Fruit fly (Drosophila melanogaster) whole organism, adult: ENCODE data around the gene CG14017.

Experiments
- CG11617 ChIP-seq: fragments of 200-800 bp; sonication (Bioruptor generic); optimal IDR thresholded peaks from 2 replicates; lab custom pipeline; 2017; ENCODE audit warnings: mild to moderate bottlenecking, missing biosample characterization, missing genetic modification reagents, missing genetic modification characterization
- CG12768 ChIP-seq: fragments of 200-800 bp; sonication (Bioruptor generic); optimal IDR thresholded peaks from 2 replicates; lab custom pipeline; 2017; ENCODE audit warnings: missing biosample characterization, missing genetic modification characterization, mild to moderate bottlenecking, moderate library complexity, missing genetic modification reagents
- CG14711 ChIP-seq: fragments of 200-800 bp; sonication (Bioruptor generic); optimal IDR thresholded peaks from 2 replicates; lab custom pipeline; 2018; ENCODE audit warnings: missing biosample characterization, mild to moderate bottlenecking, missing genetic modification characterization, moderate library complexity
- CG1620 ChIP-seq: fragments of 200-800 bp; sonication (Bioruptor generic); optimal IDR thresholded peaks from 2 replicates; lab custom pipeline; 2016; ENCODE audit warnings: missing biosample characterization, missing genetic modification characterization
- CG5204 ChIP-seq: fragments of 200-800 bp; sonication (Bioruptor generic); optimal IDR thresholded peaks from 2 replicates; lab custom pipeline; 2016; ENCODE audit warnings: missing biosample characterization, missing genetic modification characterization
- CG7045 ChIP-seq: fragments of 200-800 bp; sonication (Bioruptor generic); optimal IDR thresholded peaks from 2 replicates; lab custom pipeline; 2017; ENCODE audit warnings: missing biosample characterization, mild to moderate bottlenecking, missing genetic modification characterization
- CG7101 ChIP-seq: fragments of 200-800 bp; sonication (Bioruptor generic); optimal IDR thresholded peaks from 2 replicates; lab custom pipeline; 2018; ENCODE audit warnings: missing biosample characterization, mild to moderate bottlenecking, missing genetic modification characterization, moderate library complexity
- Crg-1 ChIP-seq: fragments of 200-800 bp; sonication (Bioruptor generic); optimal IDR thresholded peaks from 2 replicates; lab custom pipeline; 2016; ENCODE audit warnings: missing biosample characterization, missing genetic modification characterization
- Hr96 ChIP-seq: fragments of 200-800 bp; sonication (Bioruptor generic); optimal IDR thresholded peaks from 2 replicates; lab custom pipeline; 2016; ENCODE audit warnings: missing biosample characterization, missing genetic modification characterization
- bab1 ChIP-seq: fragments of 200-800 bp; sonication (Bioruptor generic); optimal IDR thresholded peaks from 3 replicates; lab custom pipeline; 2019; ENCODE audit warnings: missing biosample characterization, mild to moderate bottlenecking, missing genetic modification characterization, moderate library complexity
- cic ChIP-seq: fragments of 200-800 bp; sonication (Bioruptor generic); optimal IDR thresholded peaks from 2 replicates; lab custom pipeline; 2017; ENCODE audit warnings: missing biosample characterization, mild to moderate bottlenecking, missing genetic modification characterization, moderate library complexity
- cnc ChIP-seq, 2 experiments: fragments of >200 bp; optimal IDR thresholded peaks; 2 replicates each; lab custom pipeline; 2017
- kay ChIP-seq: fragments of 200-800 bp; sonication (Bioruptor generic); peaks from one replicate; lab custom pipeline; 2016; ENCODE audit warnings: missing biosample characterization, missing genetic modification characterization, borderline replicate concordance
- ovo ChIP-seq: fragments of 200-800 bp; sonication (Bioruptor generic); optimal IDR thresholded peaks from 2 replicates; lab custom pipeline; 2016; ENCODE audit warnings: missing biosample characterization, missing genetic modification characterization
- pad ChIP-seq: fragments of 200-800 bp; sonication (Bioruptor generic); optimal IDR thresholded peaks from 3 replicates; lab custom pipeline; 2017; ENCODE audit warnings: missing biosample characterization, missing genetic modification characterization, mild to moderate bottlenecking, moderate library complexity, missing genetic modification reagents
- tj ChIP-seq: fragments of 200-800 bp; sonication (Bioruptor generic); optimal IDR thresholded peaks from 3 replicates; lab custom pipeline; 2017; ENCODE audit warnings: missing biosample characterization, mild to moderate bottlenecking, missing genetic modification characterization, moderate library complexity

Gene CG14017

DNA sequence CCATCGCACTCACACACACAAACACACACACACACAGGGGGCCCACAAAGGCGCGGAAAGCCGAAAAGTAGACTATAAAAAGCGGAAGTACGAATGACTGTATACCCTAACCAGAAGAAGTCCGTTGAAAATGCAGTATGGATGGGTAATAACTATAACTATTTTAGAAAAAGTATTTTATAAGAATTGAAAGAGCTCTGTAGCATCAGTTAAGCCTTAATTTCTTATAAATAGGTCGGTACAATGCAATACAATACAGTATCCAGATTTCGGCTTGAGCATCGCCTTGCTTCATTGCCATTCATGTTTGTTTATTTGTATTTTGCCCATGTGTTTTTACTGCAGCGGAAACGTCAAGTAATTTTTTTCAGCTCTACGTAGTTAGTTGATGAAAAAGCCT, 15.8 kb downstream of the CG14017 start:
- no peak for TF ChIP-seq CG1620 (GFP tag; lab: Kevin White, UChicago)
- TF ChIP-seq CG14711: no peak

DNA sequence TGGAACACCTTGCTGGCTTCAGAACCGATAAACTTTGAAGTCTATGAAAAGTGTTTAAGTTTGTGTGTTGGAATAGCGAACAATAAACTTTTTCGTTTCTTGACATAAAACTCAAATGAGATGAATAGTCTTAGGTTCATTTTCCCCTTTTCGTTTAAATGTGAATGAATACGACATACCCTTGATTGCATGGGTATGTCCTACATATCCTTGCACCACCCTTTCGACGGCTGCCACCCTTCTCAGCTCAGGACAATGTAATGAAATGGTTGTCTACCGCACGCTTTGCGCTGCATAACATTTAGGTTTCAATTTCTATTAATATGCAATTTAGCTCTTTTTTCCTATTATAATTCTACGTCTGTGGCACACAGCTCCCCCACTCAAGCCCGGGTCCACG, 27.3 kb downstream of the CG14017 start, which contains the start of gene CG14011:
CG14011 (minus strand) TSS at position 101 of the 400 bp plus-strand sequence.
- TF ChIP-seq bab1 (GFP tag; lab: Kevin White, UChicago): no peak
- no peak for TF ChIP-seq cic (GFP tag; lab: Kevin White, UChicago)
- no peak for TF ChIP-seq CG11617 (GFP tag; lab: Kevin White, UChicago)
- no peak for TF ChIP-seq CG7045 (GFP tag; lab: Kevin White, UChicago)
- TF ChIP-seq CG7101 (tag; lab: Kevin White, UChicago): no peak

DNA sequence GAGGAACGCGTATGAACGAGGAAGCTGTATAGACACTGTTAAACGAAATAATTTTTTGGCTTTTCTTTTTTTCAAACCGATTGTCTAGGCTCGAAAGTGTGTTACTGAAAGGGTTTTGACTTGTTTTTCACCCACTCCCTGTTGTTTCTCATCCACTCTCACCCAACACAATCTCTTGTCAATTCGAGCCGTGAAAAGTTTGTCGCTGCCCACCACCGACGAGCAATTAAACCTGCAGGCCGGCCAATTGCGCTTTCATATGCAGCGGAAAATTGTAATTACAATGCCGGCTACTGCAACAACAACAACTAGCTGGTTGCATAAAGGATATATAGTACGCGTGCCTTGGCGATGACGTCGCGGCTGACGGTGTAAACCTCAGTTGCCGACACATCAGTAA, 34.6 kb downstream of the CG14017 start, which contains the start of gene CG7251:
CG7251 (minus strand) TSS at position 101 of the 400 bp plus-strand sequence.
- TF ChIP-seq cic (GFP tag; lab: Kevin White, UChicago): no peak
- TF ChIP-seq CG7101 (tag; lab: Kevin White, UChicago): no peak
- TF ChIP-seq CG1620 (GFP tag; lab: Kevin White, UChicago): no peak
- TF ChIP-seq Crg-1 (GFP tag; lab: Kevin White, UChicago): no peak
- no peak for TF ChIP-seq pad
- TF ChIP-seq CG5204 (GFP tag; lab: Kevin White, UChicago): no peak
- TF ChIP-seq CG7045 (GFP tag; lab: Kevin White, UChicago): no peak
- TF ChIP-seq CG11617 (GFP tag; lab: Kevin White, UChicago): no peak
- no peak for TF ChIP-seq ovo (GFP tag; lab: Kevin White, UChicago)
- TF ChIP-seq CG12768 (GFP tag; lab: Kevin White, UChicago): no peak
- no peak for TF ChIP-seq CG14711

DNA sequence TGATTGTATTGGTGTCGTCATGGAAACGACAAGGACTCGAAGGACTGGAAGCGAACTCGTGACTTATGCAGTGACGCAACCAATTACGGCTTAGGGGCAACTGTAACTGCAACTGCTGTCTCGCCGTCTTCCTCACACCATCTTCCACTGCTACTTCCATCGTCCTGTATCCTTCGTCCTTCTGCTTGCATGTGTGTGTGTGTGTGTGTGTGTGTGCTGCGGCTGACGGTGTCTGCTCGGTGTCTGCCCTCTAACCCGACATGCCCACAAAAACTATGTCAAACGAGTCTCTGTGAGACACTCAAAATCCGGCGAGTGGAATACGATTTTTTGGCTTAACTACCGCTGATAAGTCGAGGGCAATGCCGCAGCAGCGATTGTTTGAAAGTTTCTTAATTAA, 40.1 kb downstream of the CG14017 start:
- TF ChIP-seq tj: no peak
- TF ChIP-seq cnc (optimal IDR thresholded peaks at IDR 0.05; lab: Kevin White, UChicago): no peak
- no peak for TF ChIP-seq CG1620 (GFP tag; lab: Kevin White, UChicago)
- TF ChIP-seq Hr96 (GFP tag; lab: Kevin White, UChicago): no peak
- no peak for TF ChIP-seq kay (GFP tag; lab: Kevin White, UChicago)
- TF ChIP-seq CG7045 (GFP tag; lab: Kevin White, UChicago): no peak
- TF ChIP-seq Crg-1 (GFP tag; lab: Kevin White, UChicago): no peak

- no peak for TF ChIP-seq CG1620 (GFP tag; lab: Kevin White, UChicago)
Measured at dm6 chr2L:5596533-5596932, 42.8 kb downstream of the CG14017 start, which contains the start of gene CG18266. Gene CG18266, plus strand, starts transcription at chr2L:5596833.
